Worm (Caenorhabditis elegans) whole organism, young adult: ENCODE measurements around the gene crm-1.
A peak's percentile ranks its signal among the peaks of the same experiment; 100 is the strongest.

Experiments used
- B0261.1 ChIP-seq: sonication (generic microtip); optimal IDR thresholded peaks from 2 replicates; lab custom pipeline; 2016; ENCODE audit warnings: mild to moderate bottlenecking, missing genetic modification characterization, moderate library complexity, missing compliant biosample characterization
- B0336.3 ChIP-seq: fragments of 200-800 bp; sonication (Bioruptor generic); IDR thresholded peaks from 2 replicates; pipeline ENCODE4 v1.3.6; 2022; ENCODE audit warnings: missing genetic modification characterization, missing compliant biosample characterization
- D2030.7 ChIP-seq: fragments of 200-800 bp; sonication (Bioruptor generic); IDR thresholded peaks from 2 replicates; pipeline ENCODE4 v1.3.6; 2022; ENCODE audit warnings: missing genetic modification reagents, missing genetic modification characterization, missing compliant biosample characterization
- F22D6.2 ChIP-seq: sonication (generic microtip); optimal IDR thresholded peaks from 2 replicates; lab custom pipeline; 2016; ENCODE audit warnings: mild to moderate bottlenecking, missing genetic modification characterization, missing compliant biosample characterization
- F33H1.4 ChIP-seq: fragments of 200-800 bp; sonication (Bioruptor generic); IDR thresholded peaks from 2 replicates; pipeline ENCODE4 v1.3.6; 2022; ENCODE audit warnings: missing genetic modification reagents, missing genetic modification characterization, missing compliant biosample characterization
- F39B2.1 ChIP-seq: fragments of 200-800 bp; sonication (Bioruptor generic); IDR thresholded peaks from 2 replicates; pipeline ENCODE4 v1.3.6; 2022; ENCODE audit warnings: missing genetic modification reagents, missing genetic modification characterization, missing compliant biosample characterization
- F49E8.2 ChIP-seq: sonication (generic microtip); optimal IDR thresholded peaks from 3 replicates; lab custom pipeline; 2017; ENCODE audit warnings: missing genetic modification characterization, mild to moderate bottlenecking, missing compliant biosample characterization, antibody characterized with exemption, moderate library complexity; ENCODE audit not compliant: insufficient read depth
- F57A8.1 ChIP-seq: fragments of 200-800 bp; sonication (Bioruptor generic); optimal IDR thresholded peaks from 2 replicates; lab custom pipeline; 2018; ENCODE audit warnings: mild to moderate bottlenecking, missing genetic modification characterization, moderate library complexity, missing compliant biosample characterization
- T26A5.8 ChIP-seq: sonication (generic microtip); optimal IDR thresholded peaks from 2 replicates; lab custom pipeline; 2016; ENCODE audit warnings: missing genetic modification characterization, missing compliant biosample characterization
- Y67H2A.10 ChIP-seq: fragments of 200-800 bp; sonication (Bioruptor generic); conservative IDR thresholded peaks from 2 replicates; pipeline ENCODE4 v1.3.6; 2022; ENCODE audit warnings: missing genetic modification reagents, missing genetic modification characterization, missing compliant biosample characterization
- ZK185.1 ChIP-seq: sonication (generic microtip); optimal IDR thresholded peaks from 2 replicates; lab custom pipeline; 2016; ENCODE audit warnings: mild to moderate bottlenecking, missing genetic modification characterization, missing compliant biosample characterization; ENCODE audit not compliant: poor library complexity, severe bottlenecking
- bed-1 ChIP-seq: fragments of 200-800 bp; sonication (Bioruptor generic); IDR thresholded peaks from 2 replicates; pipeline ENCODE4 v1.3.6; 2022; ENCODE audit warnings: missing genetic modification reagents, missing genetic modification characterization, missing compliant biosample characterization
- ccch-3 ChIP-seq: fragments of 200-800 bp; sonication (Bioruptor generic); optimal IDR thresholded peaks from 2 replicates; lab custom pipeline; 2018; ENCODE audit warnings: mild to moderate bottlenecking, missing genetic modification characterization, missing compliant biosample characterization
- cebp-1 ChIP-seq, 2 experiments: fragments of 200-800 bp in 1 of 2; sonication (Bioruptor generic) in 1 of 2; sonication (generic microtip) in 1 of 2; IDR thresholded peaks in 1 of 2; optimal IDR thresholded peaks in 1 of 2; 2 replicates each; pipeline versions ENCODE4 v1.3.6 to Lab custom; 2017 to 2022; ENCODE audit warnings: missing compliant biosample characterization in 2 of 2, missing genetic modification characterization in 2 of 2, mild to moderate bottlenecking in 1 of 2, missing genetic modification reagents in 1 of 2, moderate library complexity in 1 of 2
- ceh-100 ChIP-seq: fragments of 200-800 bp; sonication (Bioruptor generic); IDR thresholded peaks from 2 replicates; pipeline ENCODE4 v1.3.6; 2022; ENCODE audit warnings: missing genetic modification reagents, missing genetic modification characterization, missing compliant biosample characterization
- ceh-58 ChIP-seq: fragments of 200-800 bp; sonication (Bioruptor generic); IDR thresholded peaks from 2 replicates; pipeline ENCODE4 v1.3.6; 2022; ENCODE audit warnings: missing genetic modification characterization, missing compliant biosample characterization
- ceh-91 ChIP-seq: fragments of 200-800 bp; sonication (Bioruptor generic); IDR thresholded peaks from 2 replicates; pipeline ENCODE4 v1.3.6; 2022; ENCODE audit warnings: missing genetic modification reagents, missing genetic modification characterization, missing compliant biosample characterization
- chd-7 ChIP-seq: sonication (generic microtip); optimal IDR thresholded peaks from 2 replicates; lab custom pipeline; 2016; ENCODE audit warnings: mild to moderate bottlenecking, missing genetic modification characterization, moderate library complexity, missing compliant biosample characterization
- dpl-1 ChIP-seq: fragments of 150-350 bp; optimal IDR thresholded peaks from 2 replicates; lab custom pipeline; 2014; ENCODE audit warnings: missing biosample characterization, missing genetic modification reagents, missing genetic modification characterization
- efl-1 ChIP-seq: fragments of 150-350 bp; optimal IDR thresholded peaks from 2 replicates; lab custom pipeline; 2014; ENCODE audit warnings: missing biosample characterization, missing genetic modification reagents, missing genetic modification characterization
- egl-18 ChIP-seq: fragments of 200-800 bp; sonication (Bioruptor generic); IDR thresholded peaks from 2 replicates; pipeline ENCODE4 v1.3.6; 2022; ENCODE audit warnings: missing genetic modification reagents, missing genetic modification characterization, missing compliant biosample characterization
- egl-44 ChIP-seq: fragments of 200-800 bp; sonication (Bioruptor generic); IDR thresholded peaks from 2 replicates; pipeline ENCODE4 v1.3.6; 2022; ENCODE audit warnings: missing genetic modification reagents, missing genetic modification characterization, missing compliant biosample characterization
- hlh-12 ChIP-seq: sonication (generic microtip); optimal IDR thresholded peaks from 2 replicates; lab custom pipeline; 2016; ENCODE audit warnings: missing genetic modification characterization, missing compliant biosample characterization
- hmg-20 ChIP-seq: fragments of 200-800 bp; sonication (Bioruptor generic); IDR thresholded peaks from 2 replicates; pipeline ENCODE4 v1.3.6; 2022; ENCODE audit warnings: missing genetic modification reagents, missing genetic modification characterization, missing compliant biosample characterization
- let-607 ChIP-seq, 2 experiments: fragments of 200-800 bp in 1 of 2; sonication (Bioruptor generic) in 1 of 2; sonication (generic microtip) in 1 of 2; optimal IDR thresholded peaks; 2 replicates each; lab custom pipeline; 2016 to 2018; ENCODE audit warnings: mild to moderate bottlenecking in 2 of 2, missing compliant biosample characterization in 2 of 2, missing genetic modification characterization in 2 of 2, moderate library complexity in 2 of 2, missing genotype in 1 of 2
- lin-40 ChIP-seq: sonication (generic microtip); optimal IDR thresholded peaks from 2 replicates; lab custom pipeline; 2016; ENCODE audit warnings: missing genetic modification characterization, mild to moderate bottlenecking, missing compliant biosample characterization, missing genotype, missing genetic modification reagents
- lin-54 ChIP-seq: fragments of 200-800 bp; sonication (Bioruptor generic); optimal IDR thresholded peaks from 2 replicates; lab custom pipeline; 2018; ENCODE audit warnings: mild to moderate bottlenecking, missing genetic modification characterization, missing compliant biosample characterization
- lsl-1 ChIP-seq: fragments of 200-800 bp; sonication (Bioruptor generic); optimal IDR thresholded peaks from 2 replicates; lab custom pipeline; 2018; ENCODE audit warnings: mild to moderate bottlenecking, missing genetic modification characterization, moderate library complexity, missing compliant biosample characterization
- madf-3 ChIP-seq: fragments of 200-800 bp; sonication (Bioruptor generic); IDR thresholded peaks from 2 replicates; pipeline ENCODE4 v1.3.6; 2022; ENCODE audit warnings: missing genetic modification reagents, missing genetic modification characterization, missing compliant biosample characterization
- madf-6 ChIP-seq: fragments of 200-800 bp; sonication (Bioruptor generic); IDR thresholded peaks from 2 replicates; pipeline ENCODE4 v1.3.6; 2022; ENCODE audit warnings: missing genetic modification reagents, missing genetic modification characterization, missing compliant biosample characterization
- nhr-80 ChIP-seq: sonication (generic microtip); optimal IDR thresholded peaks from 2 replicates; lab custom pipeline; 2016; ENCODE audit warnings: missing genetic modification characterization, missing compliant biosample characterization
- pbrm-1 ChIP-seq: fragments of 200-800 bp; sonication (Bioruptor generic); IDR thresholded peaks from 2 replicates; pipeline ENCODE4 v1.3.6; 2022; ENCODE audit warnings: missing genetic modification reagents, missing genetic modification characterization, missing compliant biosample characterization
- rec-8 ChIP-seq, 2 experiments: sonication (generic microtip); optimal IDR thresholded peaks; 2 replicates each; lab custom pipeline; 2016; ENCODE audit warnings: mild to moderate bottlenecking in 2 of 2, missing genetic modification characterization in 2 of 2, missing genetic modification reagents in 2 of 2, missing genotype in 2 of 2, missing biosample characterization in 1 of 2, missing compliant biosample characterization in 1 of 2, moderate library complexity in 1 of 2
- rpc-1 ChIP-seq, 2 experiments: fragments of 150-350 bp in 1 of 2; sonication (generic microtip) in 1 of 2; optimal IDR thresholded peaks; 2 replicates each; lab custom pipeline; 2014 to 2018; ENCODE audit warnings: missing biosample characterization in 1 of 2, missing genetic modification characterization in 1 of 2, missing genetic modification reagents in 1 of 2, missing genotype in 1 of 2
- snpc-1.1 ChIP-seq: sonication (generic microtip); optimal IDR thresholded peaks from 2 replicates; lab custom pipeline; 2017; ENCODE audit warnings: missing genetic modification characterization, mild to moderate bottlenecking, missing compliant biosample characterization, antibody characterized with exemption, moderate library complexity, missing genotype, missing genetic modification reagents; ENCODE audit not compliant: insufficient read depth
- somi-1 ChIP-seq: fragments of 200-800 bp; sonication (Bioruptor generic); optimal IDR thresholded peaks from 2 replicates; lab custom pipeline; 2018; ENCODE audit warnings: mild to moderate bottlenecking, missing genetic modification characterization, missing compliant biosample characterization
- tbp1 ChIP-seq: fragments of 200-800 bp; sonication (Bioruptor generic); optimal IDR thresholded peaks from 2 replicates; lab custom pipeline; 2018; ENCODE audit warnings: mild to moderate bottlenecking, missing genetic modification characterization, missing compliant biosample characterization
- tlf-1 ChIP-seq: fragments of 200-800 bp; sonication (Bioruptor generic); optimal IDR thresholded peaks from 2 replicates; lab custom pipeline; 2018; ENCODE audit warnings: mild to moderate bottlenecking, missing genetic modification characterization, missing compliant biosample characterization
- xnd-1 ChIP-seq: sonication (generic microtip); optimal IDR thresholded peaks from 2 replicates; lab custom pipeline; 2016; ENCODE audit warnings: missing genotype, missing genetic modification reagents, missing genetic modification characterization, missing compliant biosample characterization
- ztf-26 ChIP-seq: sonication (generic microtip); optimal IDR thresholded peaks from 2 replicates; lab custom pipeline; 2017; ENCODE audit warnings: missing genetic modification characterization, missing compliant biosample characterization
- ztf-28 ChIP-seq: fragments of 200-800 bp; sonication (Bioruptor generic); IDR thresholded peaks from 2 replicates; pipeline ENCODE4 v1.3.6; 2022; ENCODE audit warnings: missing genetic modification reagents, missing genetic modification characterization, missing compliant biosample characterization
- ztf-3 ChIP-seq: fragments of 200-800 bp; sonication (Bioruptor generic); optimal IDR thresholded peaks from 2 replicates; lab custom pipeline; 2018; ENCODE audit warnings: mild to moderate bottlenecking, missing genetic modification characterization, missing compliant biosample characterization

The crm-1 gene

ce11 chrV:10360186-10360585 lies 28.3 kb upstream of the crm-1 start:
- TF ChIP-seq hmg-20 (GFP tag; lab: Robert Waterston, UW) (no peak), madf-3 (no peak), F57A8.1 (no peak), F39B2.1 (GFP tag; lab: Robert Waterston, UW) (no peak), egl-44 (no peak), F49E8.2 (tag; lab: Kevin White, UChicago) (no peak), B0336.3 (no peak), ztf-26 (tag; lab: Kevin White, UChicago) (no peak), ceh-58 (no peak), egl-18 (GFP tag; lab: Robert Waterston, UW) (no peak), bed-1 (GFP tag; lab: Robert Waterston, UW) (no peak), T26A5.8 (tag; lab: Kevin White, UChicago) (no peak), rpc-1 (optimal IDR thresholded peaks at IDR 0.05; lab: Kevin White, UChicago) (no peak), rpc-1 (tag; optimal IDR thresholded peaks at IDR 0.05; lab: Kevin White, UChicago) (no peak), efl-1 (GFP tag; lab: Kevin White, UChicago) (no peak), F22D6.2 (no peak), D2030.7 (no peak), somi-1 (GFP tag; lab: Kevin White, UChicago) (no peak), Y67H2A.10 (no peak)

ce11 chrV:10358238-10358637 lies 26.3 kb upstream of the crm-1 start, which contains the start of gene ttll-15:
Gene ttll-15 (plus strand): TSS chrV:10358538.
- TF ChIP-seq chd-7 = no peak
- TF ChIP-seq Y67H2A.10 = no peak
- TF ChIP-seq ceh-100 (GFP tag; lab: Robert Waterston, UW) = no peak
- TF ChIP-seq hlh-12 (tag; lab: Kevin White, UChicago) = no peak
- no peak for TF ChIP-seq ztf-3 (GFP tag; lab: Kevin White, UChicago)
- no peak for TF ChIP-seq snpc-1.1
- no peak for TF ChIP-seq xnd-1 (tag; lab: Kevin White, UChicago)

- peak; percentile 14 for TF ChIP-seq nhr-80 (tag; lab: Kevin White, UChicago)
- TF ChIP-seq B0261.1 (tag; lab: Kevin White, UChicago) = no peak
- TF ChIP-seq chd-7 = no peak
These were observed 25.6 kb upstream of the crm-1 start, which contains the start of gene ceeh-2 for ce11 chrV:10357467-10357953. Gene ceeh-2 (minus strand): TSS chrV:10357903.

ce11 chrV:10355773-10356335 lies 23.9 kb upstream of the crm-1 start, which contains the start of gene sluh-7:
Gene sluh-7 (minus strand): TSS chrV:10355823.
- peak; percentile 60; the same call in 1 of the 2 replicates for TF ChIP-seq madf-6 (GFP tag; lab: Robert Waterston, UW)
- TF ChIP-seq dpl-1 (GFP tag; lab: Kevin White, UChicago) = peak; percentile 66
- TF ChIP-seq F33H1.4 (GFP tag; lab: Robert Waterston, UW) = peak; percentile 65
- no peak for TF ChIP-seq egl-18 (GFP tag; lab: Robert Waterston, UW)
- peak; percentile 26 for TF ChIP-seq tbp1 (GFP tag; lab: Kevin White, UChicago)
- no peak for TF ChIP-seq cebp-1 (GFP tag; IDR thresholded peaks at IDR 0.05; lab: Robert Waterston, UW)
- TF ChIP-seq cebp-1 (tag; optimal IDR thresholded peaks at IDR 0.05; lab: Kevin White, UChicago) = peak; percentile 63
- TF ChIP-seq tlf-1 (GFP tag; lab: Kevin White, UChicago) = no peak
- peak; percentile 25 for TF ChIP-seq lsl-1 (GFP tag; lab: Kevin White, UChicago)
- TF ChIP-seq pbrm-1 (GFP tag; lab: Robert Waterston, UW) = peak; percentile 35; the same call in 1 of the 2 replicates
- peak; percentile 59 for TF ChIP-seq F22D6.2
- TF ChIP-seq ZK185.1 (tag; lab: Kevin White, UChicago) = peak; percentile 92
- peak; percentile 65; the same call in 1 of the 2 replicates for TF ChIP-seq ztf-28 (GFP tag; lab: Robert Waterston, UW)
- TF ChIP-seq let-607 (tag; optimal IDR thresholded peaks at IDR 0.05; lab: Kevin White, UChicago) = peak in 1 of 2 experiments; percentile 69
- TF ChIP-seq lin-54 (GFP tag; lab: Kevin White, UChicago) = peak; percentile 88
- TF ChIP-seq rec-8 (tag; optimal IDR thresholded peaks at IDR 0.05; lab: Kevin White, UChicago) = peak in 1 of 2 experiments; percentile 37
- 0 out of 2 replicates have a peak, but pooled peaks have one; percentile 11 for TF ChIP-seq ceh-91
- TF ChIP-seq ccch-3 (GFP tag; lab: Kevin White, UChicago) = peak; percentile 40
- peak; percentile 73 for TF ChIP-seq lin-40
